Fruit fly (Drosophila melanogaster): Measurements from ENCODE around the gene bru2.

dm6 chr2L:12351969-12352368, 8.0 kb downstream of the bru2 start:
- TF ChIP-seq D19A (tag; optimal IDR thresholded peaks at IDR 0.05) (no peak), CG14014 (GFP tag; IDR thresholded peaks at IDR 0.05) (no peak), ara (GFP tag; IDR thresholded peaks at IDR 0.05) (no peak), pb (GFP tag; optimal IDR thresholded peaks at IDR 0.05) (no peak), dimm (GFP tag; IDR thresholded peaks at IDR 0.05) (no peak), ham (GFP tag; IDR thresholded peaks at IDR 0.05) (no peak), insv (GFP tag; optimal IDR thresholded peaks at IDR 0.05) (no peak), CG11398 (GFP tag; optimal IDR thresholded peaks at IDR 0.05) (no peak), al (GFP tag; IDR thresholded peaks at IDR 0.05) (no peak), CG6813 (GFP tag; optimal IDR thresholded peaks at IDR 0.05) (no peak), cato (GFP tag; optimal IDR thresholded peaks at IDR 0.05; ENCODE audit: borderline replicate concordance) (no peak), prd (optimal IDR thresholded peaks at IDR 0.05) (no peak), prd (GFP tag; IDR thresholded peaks at IDR 0.05) (no peak), schlank (tag; optimal IDR thresholded peaks at IDR 0.05) (no peak)

Measured in whole organism, embryonic.